Fruit fly (Drosophila melanogaster): ENCODE data around the gene CG5768.

CG5768 gene

DNA sequence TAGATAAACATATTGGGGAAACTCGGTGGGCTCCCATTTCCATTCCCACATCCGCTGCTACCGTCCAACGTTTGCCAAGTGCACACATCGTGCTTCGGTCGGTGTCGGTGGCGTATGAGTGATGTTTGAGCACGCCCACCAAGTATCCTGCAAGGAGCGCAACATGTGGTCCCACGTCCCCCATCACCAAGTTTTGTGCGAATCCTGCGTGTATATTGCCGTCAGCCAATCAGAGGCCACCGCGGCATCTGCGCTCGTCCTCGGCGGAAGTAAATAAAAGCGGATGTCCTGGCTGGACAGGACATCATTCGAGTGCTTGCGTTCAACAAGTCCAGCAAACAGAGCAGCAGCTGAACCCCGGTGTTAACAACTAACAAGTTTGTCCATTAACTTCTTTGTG, 48.9 kb downstream of the CG5768 start, which contains the start of gene Ms:
Gene Ms (plus strand): TSS at position 301 of the 400 bp plus-strand sequence.
- no peak for TF ChIP-seq psq (GFP tag; optimal IDR thresholded peaks at IDR 0.05)
- TF ChIP-seq Myc (optimal IDR thresholded peaks at IDR 0.05), result no peak
- TF ChIP-seq ey (GFP tag; optimal IDR thresholded peaks at IDR 0.05), result no peak
- TF ChIP-seq Vsx2 (GFP tag; optimal IDR thresholded peaks at IDR 0.05; ENCODE audit: partially characterized antibody), result no peak
- no peak for TF ChIP-seq jim (GFP tag; optimal IDR thresholded peaks at IDR 0.05)
- no peak for TF ChIP-seq Rel (GFP tag; optimal IDR thresholded peaks at IDR 0.05)
- no peak for TF ChIP-seq Rel (tag; optimal IDR thresholded peaks at IDR 0.05)
- TF ChIP-seq fru (GFP tag; optimal IDR thresholded peaks at IDR 0.05), result no peak
- TF ChIP-seq N (GFP tag; optimal IDR thresholded peaks at IDR 0.05), result no peak
- no peak for TF ChIP-seq lola (GFP tag; optimal IDR thresholded peaks at IDR 0.05)
- no peak for TF ChIP-seq HLH106 (tag; optimal IDR thresholded peaks at IDR 0.05)
- no peak for TF ChIP-seq dsf (GFP tag; optimal IDR thresholded peaks at IDR 0.05; ENCODE audit: borderline replicate concordance)
- TF ChIP-seq Hnf4 (GFP tag; optimal IDR thresholded peaks at IDR 0.05), result no peak
- TF ChIP-seq br (GFP tag; optimal IDR thresholded peaks at IDR 0.05), result no peak
- no peak for TF ChIP-seq Mio (GFP tag; optimal IDR thresholded peaks at IDR 0.05)
- no peak for TF ChIP-seq foxo (GFP tag; optimal IDR thresholded peaks at IDR 0.05)

DNA sequence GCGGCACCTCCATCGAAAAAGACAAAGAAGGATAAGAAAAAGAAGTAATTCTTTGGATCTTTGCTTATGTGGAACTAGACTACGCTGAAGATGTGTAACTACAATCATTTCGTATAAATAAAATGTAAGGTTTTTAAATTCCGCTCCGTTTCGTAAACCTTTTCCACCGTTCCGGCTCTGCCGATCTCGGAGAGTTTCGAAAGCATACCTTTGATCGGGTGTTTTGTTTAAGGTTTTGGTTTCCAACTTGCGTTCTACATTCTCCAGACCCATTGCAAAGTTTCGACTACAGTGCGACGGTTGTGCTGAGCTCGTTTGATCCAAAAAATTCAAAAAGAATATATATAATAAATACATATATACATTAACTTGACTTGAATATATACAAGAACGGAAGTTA, 53.5 kb downstream of the CG5768 start, which contains the start of gene CG6432:
Gene CG6432 (plus strand): TSS at position 301 of the 400 bp plus-strand sequence.
- TF ChIP-seq CrebA (GFP tag; optimal IDR thresholded peaks at IDR 0.05; ENCODE audit: borderline replicate concordance) (no peak), CG9705 (GFP tag; optimal IDR thresholded peaks at IDR 0.05) (no peak), Vsx2 (GFP tag; optimal IDR thresholded peaks at IDR 0.05; ENCODE audit: partially characterized antibody) (no peak), brk (GFP tag; optimal IDR thresholded peaks at IDR 0.05) (no peak), Mio (GFP tag; optimal IDR thresholded peaks at IDR 0.05) (no peak), sv (GFP tag; optimal IDR thresholded peaks at IDR 0.05) (no peak), Abd-B (GFP tag; optimal IDR thresholded peaks at IDR 0.05) (no peak), dsf (GFP tag; optimal IDR thresholded peaks at IDR 0.05; ENCODE audit: borderline replicate concordance) (no peak), Dif (GFP tag; optimal IDR thresholded peaks at IDR 0.05; ENCODE audit: partially characterized antibody) (no peak), Rel (GFP tag; optimal IDR thresholded peaks at IDR 0.05) (no peak), Rel (tag; optimal IDR thresholded peaks at IDR 0.05) (no peak), jim (GFP tag; optimal IDR thresholded peaks at IDR 0.05) (no peak), N (GFP tag; optimal IDR thresholded peaks at IDR 0.05) (no peak), OdsH (GFP tag; optimal IDR thresholded peaks at IDR 0.05) (no peak), HLH106 (tag; optimal IDR thresholded peaks at IDR 0.05) (no peak), br (GFP tag; optimal IDR thresholded peaks at IDR 0.05) (no peak), h (GFP tag; optimal IDR thresholded peaks at IDR 0.05) (no peak), Hr78 (GFP tag; optimal IDR thresholded peaks at IDR 0.05) (no peak)
